Worm (Caenorhabditis elegans) whole organism, L1 larva: Measurements from ENCODE around the gene srx-105.

Experiments
- efl-1 ChIP-seq, 4 experiments: fragments of 150-350 bp; optimal IDR thresholded peaks in 3 of 4; peaks in 1 of 4; 1 replicate in 1 of 4; 2 replicates in 3 of 4; lab custom pipeline; 2014; ENCODE audit warnings: missing biosample characterization in 2 of 4, missing genetic modification characterization in 2 of 4, missing genetic modification reagents in 2 of 4
- lin-13 ChIP-seq: fragments of 150-350 bp; optimal IDR thresholded peaks from 2 replicates; lab custom pipeline; 2014; ENCODE audit warnings: missing biosample characterization, missing genetic modification reagents, missing genetic modification characterization

Gene srx-105

ce11 chrII:3655378-3655777 is 45.8 kb downstream of the srx-105 start, which contains the start of gene F19B10.5:
Gene F19B10.5 (plus strand): TSS chrII:3655678.
- TF ChIP-seq lin-13 (GFP tag; lab: Kevin White, UChicago), result no peak
- no peak for TF ChIP-seq efl-1 (optimal IDR thresholded peaks at IDR 0.05; lab: Kevin White, UChicago)
- TF ChIP-seq efl-1 (GFP tag; optimal IDR thresholded peaks at IDR 0.05 in 1 of 2; lab: Kevin White, UChicago), result peak in 1 of 2 experiments; percentile 31
